Worm (Caenorhabditis elegans): ENCODE data around the gene srlf-35.

- TF ChIP-seq snpc-4 (tag; optimal IDR thresholded peaks at IDR 0.05) = no peak
- no peak for TF ChIP-seq ceh-82 (tag; optimal IDR thresholded peaks at IDR 0.05)
- TF ChIP-seq nhr-12 (tag; optimal IDR thresholded peaks at IDR 0.05) = no peak
- no peak for TF ChIP-seq fos-1 (tag; optimal IDR thresholded peaks at IDR 0.05)
- no peak for TF ChIP-seq sma-3 (GFP tag; optimal IDR thresholded peaks at IDR 0.05)
- no peak for TF ChIP-seq lin-39 (tag; optimal IDR thresholded peaks at IDR 0.05)
- no peak for TF ChIP-seq nhr-77 (tag; optimal IDR thresholded peaks at IDR 0.05)
- TF ChIP-seq skn-1 (tag; optimal IDR thresholded peaks at IDR 0.05) = no peak
- no peak for TF ChIP-seq Y55F3AM.14 (GFP tag; optimal IDR thresholded peaks at IDR 0.05)
- TF ChIP-seq aly-2 (tag; optimal IDR thresholded peaks at IDR 0.05) = no peak
- no peak for TF ChIP-seq dmd-4 (tag; optimal IDR thresholded peaks at IDR 0.05)
- no peak for TF ChIP-seq nhr-11 (tag; optimal IDR thresholded peaks at IDR 0.05)
- TF ChIP-seq mdl-1 (tag; optimal IDR thresholded peaks at IDR 0.05) = no peak
These were observed 15.8 kb upstream of the srlf-35 start for ce11 chrV:487980-488379.
